Worm (Caenorhabditis elegans): ENCODE data around the gene T25B6.5.

T25B6.5 gene

DNA sequence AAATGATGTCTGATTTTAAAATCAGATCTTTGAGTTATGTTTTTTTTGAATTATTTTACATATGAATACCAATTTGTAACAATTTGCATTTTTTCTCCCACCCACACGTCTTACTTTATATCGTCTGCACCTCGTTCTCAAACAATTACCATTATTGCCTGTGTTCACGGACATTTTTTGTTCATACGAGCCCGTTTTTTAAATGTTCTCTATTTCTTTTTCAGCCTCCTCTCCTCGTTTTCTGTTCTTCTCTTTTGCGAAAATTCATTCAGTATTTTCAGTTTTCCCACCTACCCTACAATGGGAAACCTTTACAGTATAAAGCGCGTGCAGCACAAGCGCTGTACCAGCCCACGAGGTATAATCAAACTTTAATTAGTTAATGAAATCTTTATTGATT is 24.4 kb upstream of the T25B6.5 start, which contains the start of gene prdm-14:
Gene prdm-14 (plus strand): TSS at position 301 of the 400 bp plus-strand sequence.
- no peak for TF ChIP-seq pha-4 (tag; optimal IDR thresholded peaks at IDR 0.05)
- TF ChIP-seq zim-3 (tag; optimal IDR thresholded peaks at IDR 0.05): no peak
- no peak for TF ChIP-seq bed-1 (GFP tag; IDR thresholded peaks at IDR 0.05)
- TF ChIP-seq tbx-9 (tag; optimal IDR thresholded peaks at IDR 0.05; ENCODE audit: borderline replicate concordance): no peak
- no peak for TF ChIP-seq hlh-12 (tag; optimal IDR thresholded peaks at IDR 0.05)
- TF ChIP-seq tbp1 (GFP tag; optimal IDR thresholded peaks at IDR 0.05): no peak
- no peak for TF ChIP-seq ztf-26 (tag; optimal IDR thresholded peaks at IDR 0.05)
- TF ChIP-seq aptf-3 (GFP tag; IDR thresholded peaks at IDR 0.05): no peak

DNA sequence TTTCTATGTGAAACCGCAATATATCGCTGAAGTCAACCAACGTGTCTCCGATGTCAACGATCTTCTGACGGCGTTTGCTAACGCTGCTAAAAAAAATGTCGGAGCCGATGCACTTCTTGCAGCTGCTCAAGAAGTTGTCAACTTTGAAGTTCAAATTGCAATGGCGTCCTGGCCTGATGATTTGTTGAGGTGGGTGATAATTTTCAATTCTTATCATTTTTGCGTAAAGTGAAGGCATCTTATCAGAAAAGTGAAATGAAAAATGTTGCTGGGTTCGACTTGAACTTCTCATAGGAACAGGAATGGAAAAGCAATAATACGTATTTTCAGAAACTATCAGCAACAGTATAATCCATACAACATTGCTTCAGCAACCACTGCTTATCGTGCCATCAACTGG is 14.7 kb upstream of the T25B6.5 start:
- TF ChIP-seq nhr-90 (tag; optimal IDR thresholded peaks at IDR 0.05): no peak
- TF ChIP-seq dox-1 (GFP tag; IDR thresholded peaks at IDR 0.05): peak; percentile 29; the same call in 1 of the 2 replicates
- TF ChIP-seq hlh-26 (GFP tag; conservative IDR thresholded peaks at IDR 0.05): no peak
- TF ChIP-seq Y79H2A.3 (GFP tag; conservative IDR thresholded peaks at IDR 0.05): no peak
- TF ChIP-seq B0035.1 (tag; optimal IDR thresholded peaks at IDR 0.05): no peak
- TF ChIP-seq F52B5.7 (tag; optimal IDR thresholded peaks at IDR 0.05): no peak
- no peak for TF ChIP-seq mxl-1 (tag; optimal IDR thresholded peaks at IDR 0.05)
- TF ChIP-seq aptf-2 (GFP tag; conservative IDR thresholded peaks at IDR 0.05): no peak
- TF ChIP-seq nhr-80 (tag; optimal IDR thresholded peaks at IDR 0.05): peak; percentile 64
- TF ChIP-seq nhr-27 (tag; optimal IDR thresholded peaks at IDR 0.05): no peak
- TF ChIP-seq ceh-100 (GFP tag; IDR thresholded peaks at IDR 0.05): no peak

DNA sequence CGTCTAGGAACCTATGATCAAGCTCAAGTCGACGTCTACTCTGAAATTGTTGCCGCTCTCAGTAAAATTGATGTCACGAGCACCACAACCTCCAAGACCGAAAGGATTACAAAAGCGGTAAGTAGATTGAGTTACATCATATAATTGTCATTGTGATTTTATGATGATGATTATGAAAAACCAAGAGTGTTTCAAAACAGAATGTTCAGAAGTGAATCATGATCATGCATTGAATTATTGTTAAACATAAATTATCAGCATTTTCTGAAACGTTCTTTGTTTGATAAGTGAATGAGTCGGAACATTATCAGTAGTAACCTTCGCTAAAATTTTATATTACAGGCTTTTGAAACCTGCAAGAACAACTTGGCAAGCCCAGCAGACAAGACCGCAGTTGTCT is 13.6 kb upstream of the T25B6.5 start:
- no peak for TF ChIP-seq ceh-27 (GFP tag; optimal IDR thresholded peaks at IDR 0.05)
- TF ChIP-seq him-1 (tag; optimal IDR thresholded peaks at IDR 0.05): no peak
- TF ChIP-seq nhr-80 (tag; optimal IDR thresholded peaks at IDR 0.05): peak; percentile 58
- TF ChIP-seq F57A8.1 (GFP tag; optimal IDR thresholded peaks at IDR 0.05): no peak
- no peak for TF ChIP-seq nfya-1 (tag; optimal IDR thresholded peaks at IDR 0.05; ENCODE audit: borderline replicate concordance, insufficient read depth)

DNA sequence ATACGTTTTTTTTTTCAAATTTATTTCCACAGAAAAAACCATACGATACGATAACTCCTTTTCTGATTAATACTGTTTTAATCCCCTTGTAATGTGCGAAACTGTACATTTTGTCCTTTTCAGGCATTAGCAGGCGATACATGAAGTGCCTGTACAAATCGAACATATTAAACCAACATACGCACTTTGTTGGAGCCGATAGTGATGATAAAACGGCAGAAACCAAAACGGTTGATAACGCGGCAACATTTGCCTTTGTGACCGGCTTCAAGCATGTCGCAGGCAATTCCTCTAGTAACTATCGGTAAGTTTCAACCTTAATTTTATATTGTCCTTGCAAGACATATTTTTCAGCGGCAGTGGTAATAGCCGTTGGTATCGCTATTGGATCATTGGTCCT is 12.8 kb upstream of the T25B6.5 start, which contains the start of gene nep-22:
Gene nep-22 (plus strand): TSS at position 245 of the 400 bp plus-strand sequence.
- TF ChIP-seq F39B2.1 (GFP tag; IDR thresholded peaks at IDR 0.05) (no peak), madf-8 (GFP tag; conservative IDR thresholded peaks at IDR 0.05) (no peak), nhr-80 (tag; optimal IDR thresholded peaks at IDR 0.05) (peak; percentile 69), C06A6.2 (GFP tag; conservative IDR thresholded peaks at IDR 0.05) (no peak)

DNA sequence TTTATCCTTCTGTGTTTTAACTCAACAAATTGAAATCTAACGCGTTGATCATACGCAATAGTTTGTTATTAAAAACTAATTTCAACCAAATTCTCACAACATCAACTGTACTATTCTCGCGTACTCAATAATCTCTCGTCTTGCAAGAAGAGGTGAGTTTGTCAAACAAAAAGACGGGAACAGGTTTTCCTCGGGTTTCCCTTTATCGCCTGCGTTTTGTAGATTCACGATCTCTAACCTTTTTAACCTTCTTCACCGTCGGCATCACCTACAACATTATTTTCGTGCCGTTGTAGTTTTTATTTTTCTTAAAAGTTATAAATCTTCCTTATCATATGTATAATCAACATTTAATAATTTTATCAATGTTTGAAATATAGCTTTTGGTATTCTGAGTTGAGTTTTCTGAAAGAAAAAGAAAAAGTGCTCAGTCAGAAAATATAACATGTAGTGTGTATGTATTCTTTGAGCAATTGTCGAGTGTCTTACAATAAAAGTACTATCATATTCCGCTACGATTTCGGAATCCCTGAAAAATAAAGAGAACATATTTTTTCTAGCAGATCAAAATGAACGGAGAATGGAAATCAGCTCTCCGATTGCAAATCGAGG is 7.5 kb upstream of the T25B6.5 start, which contains the start of gene snf-12:
Gene snf-12 (plus strand): TSS at position 562 of the 612 bp plus-strand sequence.
- TF ChIP-seq ztf-26 (tag; optimal IDR thresholded peaks at IDR 0.05) (no peak), rec-8 (tag; optimal IDR thresholded peaks at IDR 0.05) (no peak)

DNA sequence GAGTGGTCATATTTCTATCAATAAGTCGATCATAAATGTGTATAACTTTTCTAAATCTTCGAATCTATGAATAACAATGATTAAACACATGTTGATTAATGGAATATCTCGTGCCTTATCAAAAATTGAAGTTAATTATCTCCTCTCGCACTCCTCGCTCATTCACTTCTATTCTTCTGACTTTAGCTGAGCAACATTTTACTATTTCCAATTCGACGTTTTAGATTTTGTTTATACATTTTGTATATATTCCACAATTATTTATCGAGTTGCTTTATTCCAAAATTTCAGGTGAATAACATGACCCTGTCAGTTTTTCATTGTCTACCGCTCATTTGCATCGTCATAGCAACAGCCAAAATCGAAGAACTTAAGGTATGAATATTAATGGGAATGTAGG is 5.8 kb upstream of the T25B6.5 start, which contains the start of gene T25B6.3:
Gene T25B6.3 (plus strand): TSS at position 301 of the 400 bp plus-strand sequence.
- no peak for TF ChIP-seq him-1 (tag; optimal IDR thresholded peaks at IDR 0.05)
- TF ChIP-seq ceh-79 (tag; optimal IDR thresholded peaks at IDR 0.05): no peak
- no peak for TF ChIP-seq F57A8.1 (GFP tag; optimal IDR thresholded peaks at IDR 0.05)
- TF ChIP-seq tbx-9 (tag; optimal IDR thresholded peaks at IDR 0.05; ENCODE audit: borderline replicate concordance): no peak
- no peak for TF ChIP-seq B0336.3 (GFP tag; IDR thresholded peaks at IDR 0.05)
- TF ChIP-seq ccch-3 (GFP tag; optimal IDR thresholded peaks at IDR 0.05): no peak
- no peak for TF ChIP-seq madf-3 (GFP tag; IDR thresholded peaks at IDR 0.05)
- no peak for TF ChIP-seq mes-4 (tag; optimal IDR thresholded peaks at IDR 0.05)
- TF ChIP-seq zfh-2 (GFP tag; conservative IDR thresholded peaks at IDR 0.05): no peak
